Worm (Caenorhabditis elegans): ENCODE measurements around the gene T09F3.7.

DNA sequence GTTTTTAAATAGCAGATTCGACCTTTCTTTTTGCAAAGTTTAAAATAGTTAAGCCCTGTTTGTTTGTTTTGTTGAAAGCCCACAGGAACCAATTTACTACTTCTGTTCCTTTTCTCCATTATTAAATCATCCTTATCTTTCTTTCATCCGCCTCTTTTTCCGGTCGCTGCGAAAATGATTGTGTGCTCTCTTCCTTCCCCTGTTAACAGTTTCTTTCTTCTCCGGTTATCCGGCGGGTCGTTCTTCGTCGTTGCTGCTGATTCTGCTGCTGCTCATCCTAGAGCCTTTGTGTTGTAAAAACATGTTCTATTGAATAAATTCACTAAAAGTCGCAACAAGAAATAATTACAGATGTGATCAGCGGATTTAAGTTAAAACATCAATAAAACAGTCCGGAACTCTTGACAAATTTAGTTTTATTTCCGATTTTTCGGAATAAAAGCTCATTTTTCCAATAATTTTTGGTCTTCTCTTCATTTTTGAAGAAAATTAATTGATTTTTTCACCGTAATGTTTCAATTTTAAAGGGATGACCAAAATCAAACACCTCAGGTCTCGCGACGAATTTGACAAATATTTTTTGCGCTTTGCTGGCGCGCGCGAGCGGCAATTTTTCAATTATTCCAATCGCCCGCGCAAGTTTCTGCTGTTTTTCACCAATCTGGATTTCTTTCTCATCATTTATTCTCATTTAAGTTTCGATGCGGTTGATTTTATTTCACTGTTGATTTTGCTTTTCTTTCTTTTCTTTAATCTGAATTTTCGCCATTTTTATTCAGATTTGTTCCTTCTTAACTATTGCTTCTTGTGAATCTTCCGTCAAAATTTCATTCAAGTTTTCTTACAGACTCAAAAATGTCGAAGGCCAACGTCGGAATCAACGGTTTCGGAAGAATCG, 2.6 kb downstream of the T09F3.7 start, which contains the start of gene gpd-1:
- TF ChIP-seq him-1 (tag; optimal IDR thresholded peaks at IDR 0.05) (no peak), dao-5 (tag; optimal IDR thresholded peaks at IDR 0.05) (no peak)
